Fruit fly (Drosophila melanogaster) whole organism, prepupa: ENCODE results near the gene CG42305.

Experiments
- Blimp-1 ChIP-seq: fragments of 200-800 bp; sonication (Bioruptor generic); optimal IDR thresholded peaks from 3 replicates; lab custom pipeline; 2017; ENCODE audit warnings: missing biosample characterization, missing genetic modification characterization, mild to moderate bottlenecking, moderate library complexity, missing genetic modification reagents
- CG11294 ChIP-seq: fragments of 200-800 bp; sonication (Bioruptor generic); IDR thresholded peaks from 2 replicates; pipeline ENCODE4 v1.3.6; 2022; ENCODE audit warnings: missing biosample characterization, missing genetic modification characterization
- CG16779 ChIP-seq: fragments of 200-800 bp; sonication (Bioruptor generic); optimal IDR thresholded peaks from 3 replicates; lab custom pipeline; 2017; ENCODE audit warnings: missing biosample characterization, mild to moderate bottlenecking, missing genetic modification characterization
- CG3032 ChIP-seq: fragments of 200-800 bp; optimal IDR thresholded peaks from 2 replicates; lab custom pipeline; 2019; ENCODE audit warnings: missing biosample characterization, mild to moderate bottlenecking, missing genetic modification characterization, moderate library complexity
- CG9139 ChIP-seq: fragments of 200-800 bp; sonication (Bioruptor generic); optimal IDR thresholded peaks from 3 replicates; lab custom pipeline; 2017; ENCODE audit warnings: missing biosample characterization, mild to moderate bottlenecking, missing genetic modification characterization
- Ets96B ChIP-seq: fragments of 200-800 bp; optimal IDR thresholded peaks from 2 replicates; lab custom pipeline; 2019; ENCODE audit warnings: missing biosample characterization, mild to moderate bottlenecking, missing genetic modification characterization, moderate library complexity
- Hr39 ChIP-seq: fragments of 200-800 bp; sonication (Bioruptor generic); optimal IDR thresholded peaks from 2 replicates; lab custom pipeline; 2016; ENCODE audit warnings: missing biosample characterization, missing genetic modification characterization
- Lpt ChIP-seq: fragments of 200-800 bp; sonication (Bioruptor generic); optimal IDR thresholded peaks from 3 replicates; lab custom pipeline; 2016; ENCODE audit warnings: missing biosample characterization, missing genetic modification characterization
- Sox102F ChIP-seq: fragments of 200-800 bp; sonication (Bioruptor generic); optimal IDR thresholded peaks from 2 replicates; lab custom pipeline; 2016; ENCODE audit warnings: missing biosample characterization, mild to moderate bottlenecking, missing genetic modification characterization
- dac ChIP-seq: fragments of 200-800 bp; sonication (Bioruptor generic); optimal IDR thresholded peaks from 2 replicates; lab custom pipeline; 2017; ENCODE audit warnings: missing biosample characterization, mild to moderate bottlenecking, missing genetic modification characterization
- eg ChIP-seq: fragments of 200-800 bp; sonication (Bioruptor generic); IDR thresholded peaks from 3 replicates; pipeline ENCODE4 v1.3.6; 2022; ENCODE audit warnings: missing biosample characterization, missing genetic modification characterization
- esn ChIP-seq: fragments of 200-800 bp; sonication (Bioruptor generic); optimal IDR thresholded peaks from 2 replicates; lab custom pipeline; 2016; ENCODE audit warnings: missing biosample characterization, mild to moderate bottlenecking, missing genetic modification characterization, moderate library complexity
- salr ChIP-seq, 2 experiments: fragments of 200-800 bp; sonication (Bioruptor generic); optimal IDR thresholded peaks; 3 replicates each; lab custom pipeline; 2016 to 2018; ENCODE audit warnings: missing biosample characterization in 2 of 2, missing genetic modification characterization in 2 of 2, mild to moderate bottlenecking in 1 of 2
- svp ChIP-seq: fragments of 200-800 bp; sonication (Bioruptor generic); peaks from one replicate; lab custom pipeline; 2016; ENCODE audit warnings: missing biosample characterization, missing genetic modification characterization

DNA sequence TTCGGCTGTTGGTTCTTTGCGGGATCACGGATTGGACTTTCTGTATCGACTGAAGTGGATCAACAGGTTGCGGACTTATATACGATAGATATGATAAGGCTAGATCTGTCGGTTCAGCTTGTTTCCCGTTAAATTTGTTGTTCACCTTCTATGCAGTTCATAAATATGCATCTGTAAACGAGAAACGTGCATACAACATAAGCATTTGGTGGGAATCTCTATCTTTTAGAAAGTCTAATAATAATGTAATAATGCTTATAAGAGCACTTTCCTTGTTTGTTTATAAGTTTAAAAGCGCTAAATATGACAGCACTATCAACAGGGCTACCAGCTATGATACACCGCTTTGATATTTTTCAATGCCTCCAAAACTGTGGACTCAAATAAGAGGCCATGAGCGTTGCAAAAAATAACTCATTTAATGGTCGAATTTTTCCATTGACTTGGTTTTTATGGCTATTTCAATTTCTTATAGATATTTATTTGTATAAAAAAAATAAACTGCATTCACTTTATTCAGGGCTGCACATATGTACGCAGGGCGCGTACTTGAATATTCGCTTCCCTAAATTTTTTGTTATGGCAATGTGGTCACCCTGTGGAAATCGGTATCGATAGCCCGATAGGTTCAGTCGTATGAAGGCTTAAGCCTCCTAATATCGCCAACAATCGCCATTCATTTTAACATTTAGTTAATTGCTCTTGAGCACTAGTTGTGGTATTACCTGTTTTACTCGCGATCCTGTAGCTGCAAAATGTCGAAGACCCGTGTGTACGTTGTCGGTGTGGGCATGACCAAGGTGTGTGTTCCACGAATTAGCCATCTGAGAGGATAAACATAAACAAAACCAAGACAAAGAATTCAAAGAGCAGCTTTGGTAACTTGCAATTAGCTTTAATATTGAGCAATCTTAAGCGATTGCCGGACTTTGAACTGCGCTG is 18.4 kb downstream of the CG42305 start, which contains the start of the genes CG17597 and ScpX:
- TF ChIP-seq CG16779 (tag; lab: Kevin White, UChicago) (peak; percentile 64), CG3032 (tag; lab: Kevin White, UChicago) (peak; percentile 55), CG11294 (no peak), esn (GFP tag; lab: Kevin White, UChicago) (peak; percentile 76), Lpt (GFP tag; lab: Kevin White, UChicago) (no peak), salr (GFP tag; optimal IDR thresholded peaks at IDR 0.05; lab: Kevin White, UChicago) (peak; percentile 18 to 56), CG9139 (GFP tag; lab: Kevin White, UChicago) (peak; percentile 25), Ets96B (peak; percentile 62), Blimp-1 (GFP tag; lab: Kevin White, UChicago) (no peak), Hr39 (peak; percentile 73), dac (GFP tag; lab: Kevin White, UChicago) (peak; percentile 4), Sox102F (GFP tag; lab: Kevin White, UChicago) (peak; percentile 57), svp (GFP tag; lab: Kevin White, UChicago) (peak; percentile 97), eg (GFP tag; lab: Robert Waterston, UW) (0 out of 3 replicates have a peak, but pooled peaks have one; percentile 17)
